Fruit fly (Drosophila melanogaster) whole organism, embryonic: Measurements from ENCODE around the gene CG9286.

ENCODE experiments used
- Adf1 ChIP-seq: fragments of 200-800 bp; sonication (Bioruptor generic); IDR thresholded peaks from 2 replicates; pipeline ENCODE4 v1.3.6; 2022; ENCODE audit warnings: missing biosample characterization, missing genetic modification characterization
- CG11085 ChIP-seq: fragments of 200-800 bp; sonication (Bioruptor generic); IDR thresholded peaks from 2 replicates; pipeline ENCODE4 v1.3.6; 2022; ENCODE audit warnings: missing biosample characterization, missing genetic modification characterization
- CG11560 ChIP-seq: fragments of 200-800 bp; sonication (Bioruptor generic); IDR thresholded peaks from 3 replicates; pipeline ENCODE4 v1.3.6; 2022; ENCODE audit warnings: missing biosample characterization, missing genetic modification characterization
- CG8290 ChIP-seq, 3 experiments: fragments of 200-800 bp; sonication (Bioruptor generic); optimal IDR thresholded peaks; 2 replicates each; lab custom pipeline; 2016 to 2019; ENCODE audit warnings: missing biosample characterization in 3 of 3, missing genetic modification characterization in 3 of 3, mild to moderate bottlenecking in 2 of 3, moderate library complexity in 1 of 3
- Deaf1 ChIP-seq: fragments of 200-800 bp; optimal IDR thresholded peaks from 3 replicates; lab custom pipeline; 2019; ENCODE audit warnings: missing biosample characterization, mild to moderate bottlenecking, missing genetic modification characterization, moderate library complexity
- Drgx ChIP-seq: fragments of 200-800 bp; sonication (Bioruptor generic); IDR thresholded peaks from 2 replicates; pipeline ENCODE4 v1.3.6; 2022; ENCODE audit warnings: missing biosample characterization, missing genetic modification characterization
- Ets65A ChIP-seq: fragments of 200-800 bp; sonication (Bioruptor generic); peaks from one replicate; lab custom pipeline; 2016; ENCODE audit warnings: missing biosample characterization, missing genetic modification characterization
- Hand ChIP-seq: fragments of 200-800 bp; sonication (Bioruptor generic); optimal IDR thresholded peaks from 2 replicates; lab custom pipeline; 2017; ENCODE audit warnings: mild to moderate bottlenecking, missing biosample characterization, missing genetic modification reagents, missing genetic modification characterization
- Meics ChIP-seq: fragments of 200-800 bp; sonication (Bioruptor generic); optimal IDR thresholded peaks from 2 replicates; lab custom pipeline; 2017; ENCODE audit warnings: missing biosample characterization, mild to moderate bottlenecking, missing genetic modification characterization
- Xrp1 ChIP-seq: fragments of 200-800 bp; sonication (Bioruptor generic); IDR thresholded peaks from 2 replicates; pipeline ENCODE4 v1.3.6; 2022; ENCODE audit warnings: missing biosample characterization, missing genetic modification characterization
- ash1 ChIP-seq: fragments of 200-800 bp; sonication (Bioruptor generic); optimal IDR thresholded peaks from 2 replicates; lab custom pipeline; 2018; ENCODE audit warnings: missing biosample characterization, mild to moderate bottlenecking, missing genetic modification characterization
- eve ChIP-seq, 2 experiments: fragments of >200 bp; optimal IDR thresholded peaks; 2 replicates each; lab custom pipeline; 2017; ENCODE audit warnings: missing biosample characterization in 2 of 2, missing genetic modification characterization in 2 of 2
- exex ChIP-seq: fragments of 200-800 bp; sonication (Bioruptor generic); optimal IDR thresholded peaks from 4 replicates; lab custom pipeline; 2018; ENCODE audit warnings: missing biosample characterization, mild to moderate bottlenecking, missing genetic modification characterization, moderate library complexity
- fd102C ChIP-seq: fragments of 200-800 bp; sonication (Bioruptor generic); optimal IDR thresholded peaks from 2 replicates; lab custom pipeline; 2018; ENCODE audit warnings: missing biosample characterization, mild to moderate bottlenecking, missing genetic modification characterization, moderate library complexity
- grau ChIP-seq: fragments of 200-800 bp; optimal IDR thresholded peaks from 3 replicates; lab custom pipeline; 2019; ENCODE audit warnings: missing biosample characterization, mild to moderate bottlenecking, missing genetic modification characterization, moderate library complexity
- lmd ChIP-seq: fragments of 200-800 bp; sonication (Bioruptor generic); IDR thresholded peaks from 2 replicates; pipeline ENCODE4 v1.3.6; 2022; ENCODE audit warnings: missing biosample characterization, missing genetic modification characterization
- mam ChIP-seq: fragments of 200-800 bp; sonication (Bioruptor generic); optimal IDR thresholded peaks from 3 replicates; lab custom pipeline; 2016; ENCODE audit warnings: missing biosample characterization, missing genetic modification characterization
- nom ChIP-seq: fragments of 200-800 bp; sonication (Bioruptor generic); optimal IDR thresholded peaks from 2 replicates; lab custom pipeline; 2017; ENCODE audit warnings: missing biosample characterization, missing genetic modification characterization, mild to moderate bottlenecking, moderate library complexity, missing genetic modification reagents
- p53 ChIP-seq: fragments of 200-800 bp; sonication (Bioruptor generic); optimal IDR thresholded peaks from 2 replicates; lab custom pipeline; 2016; ENCODE audit warnings: missing biosample characterization, missing genetic modification characterization
- phol ChIP-seq: fragments of 200-800 bp; sonication (Bioruptor generic); optimal IDR thresholded peaks from 3 replicates; lab custom pipeline; 2018; ENCODE audit warnings: missing biosample characterization, mild to moderate bottlenecking, missing genetic modification characterization, moderate library complexity
- pnt ChIP-seq: fragments of 200-800 bp; sonication (Bioruptor generic); optimal IDR thresholded peaks from 3 replicates; lab custom pipeline; 2016; ENCODE audit warnings: missing biosample characterization, missing genetic modification characterization
- sens ChIP-seq: fragments of 200-800 bp; sonication (Bioruptor generic); peaks from one replicate; lab custom pipeline; 2016; ENCODE audit warnings: missing biosample characterization, missing genetic modification characterization
- shn ChIP-seq: fragments of 200-800 bp; sonication (Bioruptor generic); optimal IDR thresholded peaks from 3 replicates; lab custom pipeline; 2016; ENCODE audit warnings: missing biosample characterization, missing genetic modification characterization
- stwl ChIP-seq: fragments of 200-800 bp; sonication (Bioruptor generic); optimal IDR thresholded peaks from 3 replicates; lab custom pipeline; 2018; ENCODE audit warnings: missing biosample characterization, mild to moderate bottlenecking, missing genetic modification characterization, moderate library complexity
- vnd ChIP-seq: fragments of 200-800 bp; sonication (Bioruptor generic); IDR thresholded peaks from 3 replicates; pipeline ENCODE4 v1.3.6; 2022; ENCODE audit warnings: missing biosample characterization, missing genetic modification characterization; ENCODE audit not compliant: partially characterized antibody

Gene CG9286

dm6 chr3R:13822602-13823220 is 41.9 kb downstream of the CG9286 start (continued):
- TF ChIP-seq Adf1 (GFP tag; lab: Robert Waterston, UW) (no peak), eve (GFP tag; optimal IDR thresholded peaks at IDR 0.05; lab: Kevin White, UChicago) (peak in 1 of 2 experiments; percentile 7), vnd (GFP tag; lab: Robert Waterston, UW) (no peak), fd102C (GFP tag; lab: Kevin White, UChicago) (no peak)

DNA sequence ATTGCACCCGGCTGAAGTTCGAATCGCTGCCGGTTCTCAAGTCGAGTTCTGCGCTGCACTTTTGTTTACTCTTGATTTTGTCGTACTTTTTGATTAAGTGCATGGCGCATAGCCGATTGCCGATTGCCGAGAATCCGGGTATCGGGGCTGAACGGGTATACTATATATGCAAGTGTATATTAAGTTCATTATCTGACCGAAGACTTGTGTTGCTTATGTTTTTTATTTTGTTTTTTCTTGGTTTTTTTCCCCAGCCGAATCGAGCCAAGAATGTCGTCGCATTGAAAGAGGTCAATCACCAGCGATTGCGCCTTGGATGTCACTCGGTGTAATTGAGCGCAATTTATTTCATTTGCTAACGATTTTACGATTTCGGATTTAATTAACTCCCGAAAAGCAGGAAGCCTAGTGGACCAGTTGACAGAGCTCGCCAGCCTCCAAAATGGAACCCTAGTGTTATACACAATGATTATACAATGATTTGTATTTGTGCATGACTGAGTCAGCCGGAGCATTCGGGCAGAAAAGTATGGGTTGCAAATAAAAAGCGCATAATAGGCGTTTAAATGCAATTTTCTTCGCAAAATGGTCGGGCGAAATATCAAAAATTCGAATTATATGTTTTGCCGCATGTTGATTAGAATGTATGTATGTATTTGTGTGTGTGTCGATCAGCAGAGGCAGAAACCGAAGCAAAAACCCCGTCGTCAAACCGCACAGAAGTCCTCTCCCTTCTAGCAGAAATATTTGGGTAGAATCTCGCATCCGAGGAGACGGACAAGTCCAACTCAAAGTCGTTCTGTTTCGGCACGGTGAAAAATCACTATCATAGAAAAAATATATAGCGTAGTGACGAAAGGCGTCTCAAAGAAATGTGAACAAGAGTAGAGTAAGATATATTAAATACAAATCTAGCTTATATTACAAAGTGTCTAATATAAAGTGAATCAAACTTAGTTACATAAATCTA is 47.5 kb downstream of the CG9286 start, which contains the start of gene Mst87F:
Mst87F (minus strand) TSS at position 56 of the 970 bp plus-strand sequence.
- TF ChIP-seq Ets65A (GFP tag; lab: Kevin White, UChicago) (peak; percentile 26), grau (tag; lab: Kevin White, UChicago) (no peak), mam (GFP tag; lab: Kevin White, UChicago) (no peak), Meics (GFP tag; lab: Kevin White, UChicago) (peak; percentile 15), sens (peak; percentile 57), shn (no peak), nom (peak; percentile 32), Xrp1 (no peak), CG8290 (GFP tag; optimal IDR thresholded peaks at IDR 0.05; lab: Kevin White, UChicago) (no peak), CG8290 (tag; optimal IDR thresholded peaks at IDR 0.05; lab: Kevin White, UChicago) (no peak), ash1 (no peak), p53 (GFP tag; lab: Kevin White, UChicago) (no peak), Hand (no peak), CG11560 (tag; lab: Robert Waterston, UW) (no peak)

DNA sequence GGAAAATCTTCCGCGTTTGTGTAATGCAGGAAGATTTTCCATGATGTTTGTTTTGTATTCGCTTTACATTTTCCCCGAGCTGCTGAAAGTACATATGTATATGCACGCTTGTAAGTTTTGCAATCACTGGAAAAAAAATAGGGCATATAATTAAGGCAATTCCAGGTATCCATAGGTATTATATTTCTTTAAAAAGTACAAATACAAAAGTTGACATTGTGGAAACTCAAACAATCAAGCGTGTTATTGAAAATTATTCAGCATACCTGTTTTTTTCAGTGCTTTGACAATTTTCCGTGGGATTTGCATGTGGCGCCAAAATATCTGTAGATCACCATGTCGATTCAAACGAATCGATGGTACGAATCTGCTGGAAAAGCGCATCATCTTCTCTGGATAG is 50.3 kb downstream of the CG9286 start:
- TF ChIP-seq CG11085 (GFP tag; lab: Robert Waterston, UW) (no peak), lmd (GFP tag; lab: Robert Waterston, UW) (no peak), sens (peak; percentile 55), phol (tag; lab: Kevin White, UChicago) (peak; percentile 10), Drgx (GFP tag; lab: Robert Waterston, UW) (peak; percentile 56), Deaf1 (no peak), pnt (no peak), Meics (GFP tag; lab: Kevin White, UChicago) (no peak), exex (tag; lab: Kevin White, UChicago) (no peak), stwl (tag; lab: Kevin White, UChicago) (no peak)
